Fruit fly (Drosophila melanogaster): ENCODE measurements around the gene Obp69a.

Obp69a gene

DNA sequence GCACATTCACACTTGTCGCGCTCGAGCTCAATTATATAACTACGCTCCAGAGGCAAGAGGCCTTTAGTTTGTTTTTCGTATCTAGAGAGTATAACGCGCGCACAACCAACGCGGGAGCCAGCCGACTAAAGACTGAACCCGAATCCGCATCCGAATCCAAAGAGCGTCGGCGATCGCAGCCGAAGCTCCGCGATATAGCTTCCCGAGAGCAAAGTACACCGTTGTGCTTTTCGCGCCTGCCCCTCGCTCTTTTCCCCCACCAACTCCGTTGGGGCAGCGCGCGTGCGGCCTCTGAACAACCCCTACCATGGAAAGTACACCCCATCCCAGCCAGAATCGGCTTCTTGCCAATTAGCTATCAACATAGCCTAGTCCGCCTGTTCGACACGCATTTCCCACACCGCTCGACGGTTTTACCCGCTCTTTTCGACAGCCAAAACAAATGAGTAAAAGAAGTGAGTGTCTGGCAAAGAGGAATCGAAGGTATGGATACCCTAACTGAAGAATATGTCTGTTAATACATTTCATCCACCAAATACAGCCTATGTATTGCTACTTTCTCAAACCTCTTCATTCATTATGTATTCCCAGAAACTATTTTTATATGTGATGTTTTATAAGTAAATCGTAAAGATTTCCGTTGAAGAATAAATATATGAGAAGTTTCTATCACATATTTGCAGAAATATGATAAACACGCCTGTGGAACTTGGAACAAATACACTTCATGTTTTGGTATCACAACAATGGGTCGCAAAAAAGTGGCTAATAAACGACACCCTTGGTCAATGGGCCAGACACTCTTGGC is 12.7 kb downstream of the Obp69a start (continued):
- TF ChIP-seq CG7987 (GFP tag; optimal IDR thresholded peaks at IDR 0.05) (peak; percentile 54), ash1 (GFP tag; optimal IDR thresholded peaks at IDR 0.05) (peak; percentile 5), Ssrp (tag; optimal IDR thresholded peaks at IDR 0.05) (no peak), pho (GFP tag; optimal IDR thresholded peaks at IDR 0.05) (no peak), CG32767 (GFP tag; IDR thresholded peaks at IDR 0.05) (0 out of 2 replicates have a peak, but pooled peaks have one; percentile 9), Drgx (GFP tag; IDR thresholded peaks at IDR 0.05) (peak; percentile 90), CG17359 (tag; optimal IDR thresholded peaks at IDR 0.05) (peak; percentile 32), org-1 (GFP tag; optimal IDR thresholded peaks at IDR 0.05) (no peak), CG32772 (GFP tag; IDR thresholded peaks at IDR 0.05) (no peak), CG10209 (GFP tag; optimal IDR thresholded peaks at IDR 0.05) (peak; percentile 27), pzg (GFP tag; optimal IDR thresholded peaks at IDR 0.05) (no peak), CG7839 (tag; optimal IDR thresholded peaks at IDR 0.05) (peak; percentile 9), gem (tag; optimal IDR thresholded peaks at IDR 0.05) (no peak), CG12219 (GFP tag; optimal IDR thresholded peaks at IDR 0.05) (peak; percentile 45)

DNA sequence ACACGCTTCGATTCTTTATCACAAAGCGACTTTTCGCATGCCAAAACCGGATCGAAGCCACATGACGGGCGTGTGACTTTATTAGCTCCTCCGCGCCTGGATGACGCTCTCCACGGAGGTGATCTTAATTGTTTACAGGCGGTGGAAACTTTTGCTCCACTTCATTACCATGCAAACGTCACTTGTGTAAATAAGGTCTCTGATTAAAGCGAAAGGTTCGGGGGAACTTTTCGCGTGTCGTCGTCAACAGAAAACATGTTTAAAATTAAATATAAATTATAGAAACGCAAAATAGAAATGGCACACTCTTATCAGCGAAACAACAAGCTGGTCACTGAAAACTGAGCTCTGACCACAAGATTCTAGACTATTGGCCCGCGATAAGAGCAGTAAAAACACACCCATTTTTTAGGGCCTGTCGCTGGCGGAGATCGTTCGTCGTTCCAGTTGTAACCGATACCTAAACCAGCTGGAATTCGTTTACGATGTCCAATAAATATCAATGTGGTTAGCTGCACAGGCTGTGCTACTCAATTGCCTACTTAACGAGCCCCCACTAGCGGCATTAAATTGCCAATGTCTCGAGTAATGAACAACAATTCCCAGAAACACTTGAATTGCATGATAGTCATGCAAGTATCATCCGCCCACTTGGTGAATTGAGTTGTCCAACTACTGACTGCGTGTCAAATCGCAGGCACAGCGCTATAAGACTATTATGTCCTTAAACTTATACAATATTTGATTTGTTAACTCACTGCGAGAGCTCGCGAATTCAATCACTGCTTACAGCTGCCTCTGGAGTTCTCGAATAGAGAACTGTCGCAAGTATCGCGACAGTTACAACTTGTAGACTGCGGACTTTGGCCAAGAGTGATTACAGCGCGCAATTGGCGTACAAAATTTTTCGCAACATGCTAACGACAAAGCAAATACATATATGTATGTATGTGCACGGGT is 13.7 kb downstream of the Obp69a start:
- TF ChIP-seq stc (GFP tag; IDR thresholded peaks at IDR 0.05) (no peak), NC2α (GFP tag; optimal IDR thresholded peaks at IDR 0.05) (no peak), Mes4 (GFP tag; optimal IDR thresholded peaks at IDR 0.05) (no peak), NC2β (GFP tag; optimal IDR thresholded peaks at IDR 0.05) (no peak), Oli (tag; optimal IDR thresholded peaks at IDR 0.05) (no peak), bbx (GFP tag; IDR thresholded peaks at IDR 0.05; ENCODE audit: partially characterized antibody) (no peak), zen2 (GFP tag; IDR thresholded peaks at IDR 0.05; ENCODE audit: partially characterized antibody) (no peak), exex (tag; optimal IDR thresholded peaks at IDR 0.05) (peak; percentile 29), dysf (GFP tag; IDR thresholded peaks at IDR 0.05) (no peak), Pdp1 (GFP tag; optimal IDR thresholded peaks at IDR 0.05) (no peak), cwo (GFP tag; optimal IDR thresholded peaks at IDR 0.05) (peak; percentile 21), CG34376 (GFP tag; optimal IDR thresholded peaks at IDR 0.05) (peak; percentile 40), lola (GFP tag; optimal IDR thresholded peaks at IDR 0.05) (no peak), CG17829 (tag; optimal IDR thresholded peaks at IDR 0.05) (no peak), CoRest (tag; optimal IDR thresholded peaks at IDR 0.05) (no peak), lbe (GFP tag; optimal IDR thresholded peaks at IDR 0.05) (peak; percentile 18), esg (GFP tag; conservative IDR thresholded peaks at IDR 0.05) (no peak), chinmo (GFP tag; IDR thresholded peaks at IDR 0.05; ENCODE audit: partially characterized antibody) (0 out of 4 replicates have a peak, but pooled peaks have one; percentile 55), corto (GFP tag; optimal IDR thresholded peaks at IDR 0.05) (peak; percentile 6), Tbp (GFP tag; optimal IDR thresholded peaks at IDR 0.05) (no peak), CG15514 (GFP tag; optimal IDR thresholded peaks at IDR 0.05) (no peak), CG10274 (GFP tag; optimal IDR thresholded peaks at IDR 0.05) (no peak), jigr1 (GFP tag; IDR thresholded peaks at IDR 0.05) (no peak), CG2202 (tag; optimal IDR thresholded peaks at IDR 0.05) (no peak), ttk (GFP tag; IDR thresholded peaks at IDR 0.05) (no peak), BEAF-32 (GFP tag; optimal IDR thresholded peaks at IDR 0.05) (no peak), disco-r (GFP tag; optimal IDR thresholded peaks at IDR 0.05) (no peak), prd (optimal IDR thresholded peaks at IDR 0.05) (no peak), prd (GFP tag; IDR thresholded peaks at IDR 0.05) (0 out of 3 replicates have a peak, but pooled peaks have one; percentile 0), CG17361 (GFP tag; IDR thresholded peaks at IDR 0.05) (no peak), sens (GFP tag) (peak; percentile 22), HLH3B (GFP tag; IDR thresholded peaks at IDR 0.05) (no peak)
